Worm (Caenorhabditis elegans) whole organism, L3 larva: ENCODE data around the gene sdz-16.

ENCODE experiments used
- ceh-9 ChIP-seq: sonication (generic microtip); optimal IDR thresholded peaks from 2 replicates; lab custom pipeline; 2018; ENCODE audit warnings: missing biosample characterization, missing genetic modification characterization
- jun-1 ChIP-seq: fragments of 150-350 bp; optimal IDR thresholded peaks from 2 replicates; lab custom pipeline; 2014; ENCODE audit warnings: missing biosample characterization, missing genetic modification reagents, missing genetic modification characterization
- mdl-1 ChIP-seq: fragments of 150-350 bp; optimal IDR thresholded peaks from 2 replicates; lab custom pipeline; 2014; ENCODE audit warnings: missing biosample characterization, missing genetic modification characterization
- nhr-25 ChIP-seq: sonication (generic microtip); optimal IDR thresholded peaks from 2 replicates; lab custom pipeline; 2017; ENCODE audit warnings: missing biosample characterization, missing genetic modification characterization
- unc-39 ChIP-seq: sonication (generic microtip); optimal IDR thresholded peaks from 4 replicates; lab custom pipeline; 2017; ENCODE audit warnings: missing biosample characterization, missing genetic modification characterization
- ztf-11 ChIP-seq: fragments of 150-350 bp; optimal IDR thresholded peaks from 2 replicates; lab custom pipeline; 2014; ENCODE audit warnings: missing biosample characterization, missing genetic modification characterization

DNA sequence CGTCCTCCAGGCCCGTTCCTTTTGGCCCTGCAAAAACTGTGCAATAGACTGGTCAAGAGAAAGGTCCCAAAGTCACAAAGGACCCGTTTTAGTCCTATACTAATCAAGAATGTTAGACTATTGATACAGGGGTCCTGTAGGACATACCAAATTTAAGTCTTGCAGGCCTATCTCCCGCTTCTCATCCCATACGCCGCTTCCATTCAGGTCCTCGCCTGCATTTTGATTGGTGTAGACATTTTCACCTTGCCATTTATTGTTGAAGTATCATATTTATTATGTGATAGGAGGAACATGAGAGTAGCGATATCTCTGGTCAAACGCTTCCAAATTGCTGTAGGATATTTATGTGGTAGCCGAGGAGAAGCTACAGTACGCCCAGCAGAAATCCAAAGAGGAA lies 10.5 kb downstream of the sdz-16 start:
- TF ChIP-seq ceh-9 (tag; lab: Kevin White, UChicago) (no peak), mdl-1 (tag; lab: Kevin White, UChicago) (no peak), unc-39 (no peak), nhr-25 (tag; lab: Kevin White, UChicago) (no peak), jun-1 (tag; lab: Kevin White, UChicago) (no peak), ztf-11 (no peak)
